Worm (Caenorhabditis elegans): Measurements from ENCODE around the gene Y73F8A.1159.

Y73F8A.1159 gene

ce11 chrIV:15395260-15395844 lies 4.5 kb upstream of the Y73F8A.1159 start (continued):
- TF ChIP-seq ets-5 (GFP tag; IDR thresholded peaks at IDR 0.05) (no peak), pqm-1 (tag; optimal IDR thresholded peaks at IDR 0.05) (no peak), fos-1 (tag; optimal IDR thresholded peaks at IDR 0.05) (no peak), jun-1 (tag; optimal IDR thresholded peaks at IDR 0.05) (no peak), grh-1 (GFP tag; IDR thresholded peaks at IDR 0.05) (0 out of 2 replicates have a peak, but pooled peaks have one; percentile 21), egl-27 (tag; optimal IDR thresholded peaks at IDR 0.05) (no peak), zip-4 (GFP tag; optimal IDR thresholded peaks at IDR 0.05) (no peak), tbx-2 (tag; optimal IDR thresholded peaks at IDR 0.05) (no peak), hlh-17 (GFP tag; optimal IDR thresholded peaks at IDR 0.05; ENCODE audit: borderline replicate concordance) (no peak), sox-4 (tag; optimal IDR thresholded peaks at IDR 0.05) (no peak), mdl-1 (tag; optimal IDR thresholded peaks at IDR 0.05) (no peak), nhr-71 (tag; optimal IDR thresholded peaks at IDR 0.05) (peak; percentile 24), nhr-76 (tag; optimal IDR thresholded peaks at IDR 0.05) (no peak), dsc-1 (tag; optimal IDR thresholded peaks at IDR 0.05) (no peak), Y116A8C.19 (tag; optimal IDR thresholded peaks at IDR 0.05; ENCODE audit: borderline replicate concordance) (no peak), mef-2 (tag; optimal IDR thresholded peaks at IDR 0.05) (no peak), nhr-77 (tag; optimal IDR thresholded peaks at IDR 0.05) (no peak), unc-98 (GFP tag; IDR thresholded peaks at IDR 0.05) (no peak), ztf-4 (tag; optimal IDR thresholded peaks at IDR 0.05) (no peak), ces-1 (GFP tag; optimal IDR thresholded peaks at IDR 0.05) (no peak), unc-86 (tag; optimal IDR thresholded peaks at IDR 0.05) (no peak), lsy-2 (tag; optimal IDR thresholded peaks at IDR 0.05) (no peak)

ce11 chrIV:15394544-15395125 lies 3.8 kb upstream of the Y73F8A.1159 start:
- TF ChIP-seq nhr-85 (tag) (no peak), hpl-2 (GFP tag; optimal IDR thresholded peaks at IDR 0.05) (no peak)

ce11 chrIV:15393186-15393585 lies 2.4 kb upstream of the Y73F8A.1159 start:
- peak; percentile 0 for TF ChIP-seq nhr-71 (tag; optimal IDR thresholded peaks at IDR 0.05)
- TF ChIP-seq efl-1 (optimal IDR thresholded peaks at IDR 0.05) = no peak
- peak in 1 of 2 experiments; percentile 30 for TF ChIP-seq efl-1 (GFP tag; optimal IDR thresholded peaks at IDR 0.05 in 1 of 2)
- no peak for TF ChIP-seq jun-1 (tag; optimal IDR thresholded peaks at IDR 0.05)
- peak; percentile 13 for TF ChIP-seq pqm-1 (tag; optimal IDR thresholded peaks at IDR 0.05)
- peak; percentile 28 for TF ChIP-seq nhr-20 (tag; optimal IDR thresholded peaks at IDR 0.05)
- peak; percentile 74 for TF ChIP-seq elt-2 (tag; optimal IDR thresholded peaks at IDR 0.05)
- TF ChIP-seq nhr-237 (tag; optimal IDR thresholded peaks at IDR 0.05) = no peak
- TF ChIP-seq lin-35 (GFP tag; optimal IDR thresholded peaks at IDR 0.05) = peak in 1 of 2 experiments; percentile 12

DNA sequence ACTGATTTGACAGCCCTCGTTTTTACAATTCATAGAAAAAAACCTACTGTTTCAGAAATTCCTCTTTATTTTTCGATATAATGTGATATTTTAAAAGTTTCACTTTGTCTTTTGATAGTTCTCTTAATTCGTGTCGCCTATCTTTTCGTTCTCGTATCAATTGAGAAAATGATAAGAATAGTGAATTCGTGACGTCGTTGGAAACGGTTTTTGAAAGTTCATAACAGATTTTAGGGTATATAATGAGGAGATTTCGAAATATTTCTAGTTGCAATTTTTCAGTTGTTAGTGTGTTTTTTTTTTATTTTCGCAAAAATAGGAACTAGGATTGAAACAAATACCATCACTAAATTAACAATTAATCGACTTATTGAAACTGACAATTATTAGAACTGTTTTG lies 722 bp upstream of the Y73F8A.1159 start:
- TF ChIP-seq ztf-11 (tag; optimal IDR thresholded peaks at IDR 0.05) (no peak), lin-14 (GFP tag; optimal IDR thresholded peaks at IDR 0.05) (no peak), lin-13 (GFP tag; optimal IDR thresholded peaks at IDR 0.05) (no peak), sox-4 (tag; optimal IDR thresholded peaks at IDR 0.05) (no peak), swsn-7 (tag; optimal IDR thresholded peaks at IDR 0.05) (no peak), nhr-90 (tag; optimal IDR thresholded peaks at IDR 0.05; ENCODE audit: poor library complexity) (no peak), snpc-4 (tag; optimal IDR thresholded peaks at IDR 0.05) (no peak), ceh-82 (tag; optimal IDR thresholded peaks at IDR 0.05) (no peak), zip-4 (GFP tag; optimal IDR thresholded peaks at IDR 0.05) (no peak), unc-30 (tag; optimal IDR thresholded peaks at IDR 0.05) (no peak), mep-1 (tag; optimal IDR thresholded peaks at IDR 0.05) (no peak), ces-1 (GFP tag; optimal IDR thresholded peaks at IDR 0.05) (no peak), nhr-84 (tag; optimal IDR thresholded peaks at IDR 0.05) (no peak), ceh-63 (GFP tag; optimal IDR thresholded peaks at IDR 0.05) (no peak), irx-1 (tag; optimal IDR thresholded peaks at IDR 0.05) (no peak), unc-86 (tag; optimal IDR thresholded peaks at IDR 0.05) (no peak), ama-1 (optimal IDR thresholded peaks at IDR 0.05) (no peak), mab-9 (GFP tag; IDR thresholded peaks at IDR 0.05) (no peak), jun-1 (tag; optimal IDR thresholded peaks at IDR 0.05) (no peak), ztf-4 (tag; optimal IDR thresholded peaks at IDR 0.05) (no peak), fkh-4 (tag; optimal IDR thresholded peaks at IDR 0.05; ENCODE audit: borderline replicate concordance) (no peak), F16B12.6 (tag; optimal IDR thresholded peaks at IDR 0.05) (no peak), efl-1 (optimal IDR thresholded peaks at IDR 0.05) (no peak), efl-1 (GFP tag; optimal IDR thresholded peaks at IDR 0.05 in 1 of 2) (peak in 1 of 2 experiments; percentile 74), elt-2 (tag; optimal IDR thresholded peaks at IDR 0.05) (peak; percentile 12), nhr-71 (tag; optimal IDR thresholded peaks at IDR 0.05) (no peak)
